Worm (Caenorhabditis elegans): ENCODE results near the gene K09A9.8.

K09A9.8 gene

DNA sequence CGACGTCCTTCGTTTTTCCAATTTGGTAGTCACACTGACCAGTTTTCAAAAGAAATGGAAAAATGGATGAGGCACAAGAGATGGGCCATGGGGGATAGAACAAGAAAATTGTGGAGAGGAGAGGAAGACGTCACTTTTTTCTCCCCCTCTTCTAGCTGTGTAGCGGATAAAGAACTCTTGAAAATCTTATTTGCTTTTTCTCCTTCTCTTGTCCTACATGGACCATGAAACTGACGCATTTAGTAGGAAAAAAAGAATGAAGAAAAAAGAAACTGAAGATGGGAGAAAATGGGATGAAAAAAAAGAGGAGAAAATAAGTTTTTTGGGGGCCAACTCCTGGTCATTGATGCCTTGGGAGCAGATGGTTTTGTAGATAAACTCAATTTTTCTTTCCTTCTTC, 37.0 kb upstream of the K09A9.8 start:
- TF ChIP-seq repo-1 (tag; optimal IDR thresholded peaks at IDR 0.05) = no peak
- TF ChIP-seq somi-1 (GFP tag; optimal IDR thresholded peaks at IDR 0.05) = peak; percentile 31

DNA sequence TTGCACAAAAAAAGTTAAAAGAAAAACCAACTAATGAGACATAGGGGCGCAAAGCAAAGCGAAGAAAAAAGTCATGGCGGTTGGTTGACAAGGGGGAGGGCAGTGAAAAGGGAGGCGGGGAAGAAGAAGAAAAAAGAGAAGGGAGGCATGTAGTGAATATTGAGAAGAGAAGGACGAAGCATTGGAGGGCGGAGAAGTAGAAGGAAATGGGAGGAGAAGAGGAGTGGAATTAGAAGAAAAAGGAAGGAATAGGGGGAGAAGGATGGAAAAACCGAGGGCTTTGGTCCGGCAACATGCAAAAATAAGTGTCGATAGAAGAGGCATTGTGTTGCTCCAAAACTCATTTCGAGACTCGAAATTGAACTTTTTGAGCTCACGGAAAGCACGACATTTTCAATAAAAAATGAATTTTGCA, 33.8 kb upstream of the K09A9.8 start:
- TF ChIP-seq F33H1.4 (GFP tag; IDR thresholded peaks at IDR 0.05) (no peak), mcd-1 (GFP tag; IDR thresholded peaks at IDR 0.05) (0 out of 2 replicates have a peak, but pooled peaks have one; percentile 32), F23B12.7 (tag; optimal IDR thresholded peaks at IDR 0.05; ENCODE audit: insufficient read depth) (peak; percentile 6), egrh-3 (GFP tag; IDR thresholded peaks at IDR 0.05) (peak; percentile 17; the same call in 1 of the 2 replicates), let-526 (GFP tag; IDR thresholded peaks at IDR 0.05) (no peak), C17E4.6 (GFP tag; IDR thresholded peaks at IDR 0.05) (no peak), snpc-4 (GFP tag; optimal IDR thresholded peaks at IDR 0.05) (peak; percentile 20), snpc-4 (tag; optimal IDR thresholded peaks at IDR 0.05) (no peak), hmg-1.2 (GFP tag; IDR thresholded peaks at IDR 0.05) (0 out of 2 replicates have a peak, but pooled peaks have one; percentile 9)

DNA sequence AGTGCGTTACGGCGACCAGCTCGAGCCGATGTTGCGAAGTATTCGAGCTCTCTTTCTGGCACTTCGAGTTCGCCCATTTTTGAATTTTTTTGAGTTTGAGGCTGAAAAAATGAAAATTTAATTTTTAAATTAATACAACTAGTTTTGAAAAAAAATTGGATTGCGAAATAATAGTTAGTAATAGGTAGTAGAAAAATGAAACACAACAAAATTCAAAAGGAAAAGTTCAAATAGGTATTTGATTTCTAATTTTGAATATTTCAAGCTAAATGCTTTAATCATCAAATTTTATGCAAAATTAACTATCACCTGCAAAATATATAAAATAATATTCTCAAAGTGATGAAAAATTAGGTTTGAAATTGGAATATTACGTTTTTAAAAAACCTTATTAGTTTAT, 33.4 kb upstream of the K09A9.8 start, which contains the start of gene K09E9.4:
TSS of gene K09E9.4 (minus strand) at position 101 of the 400 bp plus-strand sequence.
- no peak for TF ChIP-seq mxl-1 (tag; optimal IDR thresholded peaks at IDR 0.05)
- TF ChIP-seq T07F8.4 (tag; optimal IDR thresholded peaks at IDR 0.05) = no peak
- TF ChIP-seq F57A8.1 (GFP tag; optimal IDR thresholded peaks at IDR 0.05) = no peak
- TF ChIP-seq atf-7 (tag; optimal IDR thresholded peaks at IDR 0.05) = no peak
- TF ChIP-seq hlh-12 (tag; optimal IDR thresholded peaks at IDR 0.05) = no peak
- TF ChIP-seq cebp-1 (GFP tag; IDR thresholded peaks at IDR 0.05) = no peak
- peak; percentile 52 for TF ChIP-seq cebp-1 (tag; optimal IDR thresholded peaks at IDR 0.05)
- no peak for TF ChIP-seq lin-35 (GFP tag; optimal IDR thresholded peaks at IDR 0.05)

DNA sequence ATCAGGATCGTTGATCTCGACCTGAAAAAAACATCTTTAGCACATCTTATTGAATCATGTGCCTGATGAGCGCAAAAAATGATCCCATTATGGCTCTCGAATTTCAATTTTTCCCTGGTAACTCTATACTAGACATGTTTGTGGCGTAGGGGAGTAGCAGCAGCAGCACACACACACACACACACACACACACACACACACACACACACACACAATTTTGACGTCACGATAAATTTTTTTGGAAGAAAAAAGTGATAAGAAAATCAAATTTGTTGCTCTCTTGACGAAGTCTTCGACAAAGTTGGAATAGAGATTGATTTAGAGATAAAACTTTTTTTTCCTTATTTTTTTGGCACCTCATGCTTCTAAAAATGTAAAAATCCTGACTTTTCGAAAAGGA, 32.6 kb upstream of the K09A9.8 start:
- no peak for TF ChIP-seq mel-28 (tag; optimal IDR thresholded peaks at IDR 0.05; ENCODE audit: borderline replicate concordance)
- no peak for TF ChIP-seq unc-130 (GFP tag; optimal IDR thresholded peaks at IDR 0.05)
- TF ChIP-seq ztf-3 (GFP tag; optimal IDR thresholded peaks at IDR 0.05) = peak; percentile 18
- no peak for TF ChIP-seq aptf-2 (GFP tag; conservative IDR thresholded peaks at IDR 0.05)
- TF ChIP-seq ztf-26 (tag; optimal IDR thresholded peaks at IDR 0.05) = no peak
- no peak for TF ChIP-seq xnd-1 (tag; optimal IDR thresholded peaks at IDR 0.05)
- peak; percentile 5 for TF ChIP-seq nhr-80 (tag; optimal IDR thresholded peaks at IDR 0.05)

DNA sequence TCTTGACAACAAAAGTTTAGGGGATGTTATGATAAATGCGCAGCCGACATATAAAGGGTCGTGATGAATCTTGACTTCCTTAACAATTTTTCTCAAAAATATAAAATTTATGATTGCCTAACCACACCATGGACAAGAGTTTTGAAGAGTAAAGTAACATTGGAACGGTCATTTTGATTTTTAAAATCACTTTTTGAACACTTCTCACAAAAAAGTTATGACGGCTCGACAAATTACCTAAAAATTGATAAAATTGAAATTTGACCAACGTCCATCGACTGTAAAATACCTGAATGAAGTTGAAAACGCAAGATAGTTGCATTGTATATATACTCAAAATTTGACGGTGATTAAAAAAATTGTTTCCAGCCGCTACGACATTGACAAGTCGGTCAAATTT, 32.0 kb upstream of the K09A9.8 start:
- TF ChIP-seq B0336.3 (GFP tag; IDR thresholded peaks at IDR 0.05) = no peak
- TF ChIP-seq C06A6.2 (GFP tag; conservative IDR thresholded peaks at IDR 0.05) = no peak
- no peak for TF ChIP-seq him-1 (tag; optimal IDR thresholded peaks at IDR 0.05)

DNA sequence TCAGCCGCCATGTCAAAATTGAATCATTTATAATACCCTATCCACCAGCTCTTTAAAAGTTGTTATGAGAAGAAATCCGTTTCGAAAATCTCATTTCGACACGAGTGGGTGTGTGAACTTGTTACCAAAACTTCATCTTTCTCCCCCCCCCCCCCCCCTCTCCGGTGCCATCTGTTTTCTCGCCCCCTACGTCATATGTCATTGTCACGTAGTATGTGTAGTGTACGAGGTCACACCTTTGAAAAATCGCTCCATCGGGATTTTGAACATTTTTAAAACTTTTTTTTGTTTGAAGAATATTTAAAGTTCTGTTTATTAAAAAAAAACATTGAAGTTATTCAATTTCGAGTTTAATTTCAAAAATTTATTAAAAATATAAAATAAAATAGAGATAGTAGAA, 30.8 kb upstream of the K09A9.8 start:
- TF ChIP-seq atf-7 (tag; optimal IDR thresholded peaks at IDR 0.05) = no peak
- no peak for TF ChIP-seq nhr-80 (tag; optimal IDR thresholded peaks at IDR 0.05)
- no peak for TF ChIP-seq rec-8 (tag; optimal IDR thresholded peaks at IDR 0.05)
- TF ChIP-seq chd-7 (tag; optimal IDR thresholded peaks at IDR 0.05) = no peak
- no peak for TF ChIP-seq ceh-100 (GFP tag; IDR thresholded peaks at IDR 0.05)
- TF ChIP-seq snpc-4 (GFP tag; optimal IDR thresholded peaks at IDR 0.05) = no peak
- TF ChIP-seq snpc-4 (tag; optimal IDR thresholded peaks at IDR 0.05) = no peak
- TF ChIP-seq ztf-28 (GFP tag; IDR thresholded peaks at IDR 0.05) = no peak
- TF ChIP-seq mxl-1 (tag; optimal IDR thresholded peaks at IDR 0.05) = no peak
- no peak for TF ChIP-seq F57A8.1 (GFP tag; optimal IDR thresholded peaks at IDR 0.05)
- no peak for TF ChIP-seq nhr-90 (tag; optimal IDR thresholded peaks at IDR 0.05)
- no peak for TF ChIP-seq attf-6 (GFP tag; IDR thresholded peaks at IDR 0.05)
- no peak for TF ChIP-seq let-526 (GFP tag; IDR thresholded peaks at IDR 0.05)
- no peak for TF ChIP-seq cebp-1 (GFP tag; IDR thresholded peaks at IDR 0.05)
- no peak for TF ChIP-seq cebp-1 (tag; optimal IDR thresholded peaks at IDR 0.05)
- TF ChIP-seq hlh-26 (GFP tag; conservative IDR thresholded peaks at IDR 0.05) = no peak
- no peak for TF ChIP-seq mes-4 (tag; optimal IDR thresholded peaks at IDR 0.05)
- TF ChIP-seq madf-8 (GFP tag; conservative IDR thresholded peaks at IDR 0.05) = no peak
